Worm (Caenorhabditis elegans) whole organism, L4 larva: ENCODE results near the gene F59B10.4.

Experiments
- D1046.2 ChIP-seq: fragments of 200-800 bp; sonication (Bioruptor generic); IDR thresholded peaks from 2 replicates; pipeline ENCODE4 v1.3.6; 2022; ENCODE audit warnings: missing genetic modification characterization, missing compliant biosample characterization
- F10B5.3 ChIP-seq: sonication (generic microtip); optimal IDR thresholded peaks from 2 replicates; lab custom pipeline; 2016; ENCODE audit warnings: mild to moderate bottlenecking, missing genetic modification characterization, missing compliant biosample characterization
- F26F4.8 ChIP-seq: fragments of 200-800 bp; sonication (Bioruptor generic); conservative IDR thresholded peaks from 2 replicates; pipeline ENCODE4 v1.3.6; 2022; ENCODE audit warnings: missing genetic modification characterization, missing compliant biosample characterization
- F44E2.7 ChIP-seq: fragments of 200-800 bp; sonication (Bioruptor generic); IDR thresholded peaks from 2 replicates; pipeline ENCODE4 v2.1.2; 2022; ENCODE audit warnings: missing genetic modification characterization, missing compliant biosample characterization
- F49E8.2 ChIP-seq: sonication (generic microtip); optimal IDR thresholded peaks from 2 replicates; lab custom pipeline; 2016; ENCODE audit warnings: missing compliant biosample characterization, mild to moderate bottlenecking, missing genetic modification characterization, borderline replicate concordance
- T20F7.1 ChIP-seq: fragments of 200-800 bp; sonication (Bioruptor generic); optimal IDR thresholded peaks from 2 replicates; lab custom pipeline; 2018; ENCODE audit warnings: mild to moderate bottlenecking, missing genetic modification characterization, missing compliant biosample characterization
- T26A8.4 ChIP-seq: fragments of 200-800 bp; sonication (Bioruptor generic); IDR thresholded peaks from 2 replicates; pipeline ENCODE4 v1.3.6; 2022; ENCODE audit warnings: missing genetic modification characterization, missing compliant biosample characterization
- Y105C5A.15 ChIP-seq: fragments of 200-800 bp; sonication (Bioruptor generic); IDR thresholded peaks from 2 replicates; pipeline ENCODE4 v1.3.6; 2022; ENCODE audit warnings: missing genetic modification characterization, missing compliant biosample characterization
- ZK337.2 ChIP-seq: fragments of 200-800 bp; sonication (Bioruptor generic); IDR thresholded peaks from 2 replicates; pipeline ENCODE4 v1.3.6; 2022; ENCODE audit warnings: missing genetic modification reagents, missing genetic modification characterization, missing compliant biosample characterization
- aly-2 ChIP-seq: sonication (generic microtip); optimal IDR thresholded peaks from 2 replicates; lab custom pipeline; 2018; ENCODE audit warnings: missing biosample characterization, missing genetic modification characterization
- arid-1 ChIP-seq: fragments of 200-800 bp; sonication (Bioruptor generic); conservative IDR thresholded peaks from 2 replicates; pipeline ENCODE4 v1.3.6; 2022; ENCODE audit warnings: missing genetic modification reagents, missing genetic modification characterization, missing compliant biosample characterization
- attf-4 ChIP-seq: sonication (generic microtip); optimal IDR thresholded peaks from 3 replicates; lab custom pipeline; 2017; ENCODE audit warnings: missing biosample characterization, missing genetic modification characterization
- ceh-44 ChIP-seq: fragments of 200-800 bp; sonication (Bioruptor generic); IDR thresholded peaks from 2 replicates; pipeline ENCODE4 v1.3.6; 2022; ENCODE audit warnings: missing genetic modification reagents, missing genetic modification characterization, missing compliant biosample characterization
- ces-1 ChIP-seq: fragments of 150-350 bp; sonication (generic microtip); optimal IDR thresholded peaks from 4 replicates; lab custom pipeline; 2014; ENCODE audit warnings: missing biosample characterization, missing genetic modification reagents, missing genetic modification characterization
- daf-19 ChIP-seq: fragments of 200-800 bp; sonication (Bioruptor generic); conservative IDR thresholded peaks from 2 replicates; pipeline ENCODE4 v1.3.6; 2022; ENCODE audit warnings: missing genetic modification characterization, missing compliant biosample characterization
- dmd-6 ChIP-seq: fragments of 200-800 bp; sonication (Bioruptor generic); IDR thresholded peaks from 2 replicates; pipeline ENCODE4 v1.3.6; 2022; ENCODE audit warnings: missing genetic modification reagents, missing genetic modification characterization, missing compliant biosample characterization
- dmd-9 ChIP-seq: fragments of 200-800 bp; sonication (Bioruptor generic); IDR thresholded peaks from 2 replicates; pipeline ENCODE4 v1.3.6; 2022; ENCODE audit warnings: missing genetic modification reagents, missing genetic modification characterization, missing compliant biosample characterization
- dpl-1 ChIP-seq: fragments of 150-350 bp; optimal IDR thresholded peaks from 2 replicates; lab custom pipeline; 2014; ENCODE audit warnings: missing biosample characterization, missing genetic modification reagents, missing genetic modification characterization
- duxl-1 ChIP-seq: sonication (generic microtip); optimal IDR thresholded peaks from 2 replicates; lab custom pipeline; 2016; ENCODE audit warnings: mild to moderate bottlenecking, missing genetic modification characterization, moderate library complexity, missing compliant biosample characterization; ENCODE audit not compliant: poor library complexity
- fkh-10 ChIP-seq: fragments of 150-350 bp; optimal IDR thresholded peaks from 2 replicates; lab custom pipeline; 2014; ENCODE audit warnings: missing biosample characterization, missing genetic modification reagents, missing genetic modification characterization
- gei-8 ChIP-seq: fragments of 200-800 bp; sonication (Bioruptor generic); optimal IDR thresholded peaks from 2 replicates; lab custom pipeline; 2018; ENCODE audit warnings: mild to moderate bottlenecking, missing genetic modification characterization, missing compliant biosample characterization
- lim-7 ChIP-seq: fragments of 200-800 bp; sonication (Bioruptor generic); IDR thresholded peaks from 2 replicates; pipeline ENCODE4 v1.3.6; 2022; ENCODE audit warnings: missing genetic modification characterization, missing compliant biosample characterization
- lin-13 ChIP-seq: fragments of 150-350 bp; optimal IDR thresholded peaks from 2 replicates; lab custom pipeline; 2014; ENCODE audit warnings: missing biosample characterization, missing genetic modification reagents, missing genetic modification characterization
- lin-15B ChIP-seq: fragments of 150-350 bp; sonication (generic microtip); optimal IDR thresholded peaks from 3 replicates; lab custom pipeline; 2014; ENCODE audit warnings: missing biosample characterization, missing genetic modification characterization
- lin-39 ChIP-seq: fragments of 150-350 bp; optimal IDR thresholded peaks from 2 replicates; lab custom pipeline; 2014; ENCODE audit warnings: missing biosample characterization, missing genetic modification reagents, missing genetic modification characterization
- lsy-2 ChIP-seq, 2 experiments: fragments of 150-350 bp in 1 of 2; sonication (generic microtip) in 1 of 2; optimal IDR thresholded peaks; 2 replicates each; lab custom pipeline; 2014 to 2017; ENCODE audit warnings: missing biosample characterization in 2 of 2, missing genetic modification characterization in 2 of 2
- madf-5 ChIP-seq, 2 experiments: fragments of 200-800 bp; sonication (Bioruptor generic); IDR thresholded peaks; 2 replicates each; pipeline ENCODE4 v1.3.6; 2022; ENCODE audit warnings: missing compliant biosample characterization in 2 of 2, missing genetic modification characterization in 2 of 2
- mdl-1 ChIP-seq, 2 experiments: fragments of 150-350 bp in 1 of 2; sonication (generic microtip) in 1 of 2; optimal IDR thresholded peaks; 2 replicates each; lab custom pipeline; 2014 to 2017; ENCODE audit warnings: missing biosample characterization in 2 of 2, missing genetic modification characterization in 2 of 2
- mep-1 ChIP-seq: fragments of 150-350 bp; sonication (generic microtip); optimal IDR thresholded peaks from 3 replicates; lab custom pipeline; 2014; ENCODE audit warnings: missing biosample characterization, missing genetic modification characterization
- mes-2 ChIP-seq: sonication (generic microtip); optimal IDR thresholded peaks from 2 replicates; lab custom pipeline; 2016; ENCODE audit warnings: missing genotype, mild to moderate bottlenecking, missing genetic modification characterization, missing compliant biosample characterization; ENCODE audit not compliant: poor library complexity, severe bottlenecking
- mxl-2 ChIP-seq: fragments of 200-800 bp; sonication (Bioruptor generic); conservative IDR thresholded peaks from 2 replicates; pipeline ENCODE4 v1.3.6; 2022; ENCODE audit warnings: missing genetic modification reagents, missing genetic modification characterization, missing compliant biosample characterization
- mxl-3 ChIP-seq: fragments of 200-800 bp; sonication (Bioruptor generic); optimal IDR thresholded peaks from 2 replicates; lab custom pipeline; 2018; ENCODE audit warnings: mild to moderate bottlenecking, missing genetic modification characterization, missing compliant biosample characterization
- nhr-10 ChIP-seq: fragments of 150-350 bp; optimal IDR thresholded peaks from 2 replicates; lab custom pipeline; 2014; ENCODE audit warnings: missing biosample characterization, missing genetic modification characterization
- nhr-11 ChIP-seq: fragments of 150-350 bp; optimal IDR thresholded peaks from 2 replicates; lab custom pipeline; 2014; ENCODE audit warnings: missing biosample characterization, missing genetic modification characterization
- nhr-41 ChIP-seq: fragments of 200-800 bp; sonication (Bioruptor generic); IDR thresholded peaks from 2 replicates; pipeline ENCODE4 v1.3.6; 2022; ENCODE audit warnings: missing genetic modification reagents, missing genetic modification characterization, missing compliant biosample characterization
- nhr-48 ChIP-seq: sonication (generic microtip); optimal IDR thresholded peaks from 2 replicates; lab custom pipeline; 2016; ENCODE audit warnings: mild to moderate bottlenecking, missing genetic modification characterization, missing compliant biosample characterization
- nhr-77 ChIP-seq: fragments of 150-350 bp; optimal IDR thresholded peaks from 2 replicates; lab custom pipeline; 2014; ENCODE audit warnings: missing biosample characterization, missing genetic modification characterization
- php-3 ChIP-seq: fragments of 200-800 bp; sonication (Bioruptor generic); IDR thresholded peaks from 2 replicates; pipeline ENCODE4 v1.3.6; 2022; ENCODE audit warnings: missing genetic modification reagents, missing genetic modification characterization, missing compliant biosample characterization
- pqm-1 ChIP-seq: sonication (generic microtip); optimal IDR thresholded peaks from 2 replicates; lab custom pipeline; 2017; ENCODE audit warnings: missing biosample characterization, missing genetic modification characterization
- rbr-2 ChIP-seq: sonication (generic microtip); optimal IDR thresholded peaks from 2 replicates; lab custom pipeline; 2016; ENCODE audit warnings: missing genotype, missing genetic modification characterization, missing compliant biosample characterization
- saeg-2 ChIP-seq: fragments of 200-800 bp; sonication (Bioruptor generic); IDR thresholded peaks from 2 replicates; pipeline ENCODE4 v1.3.6; 2022; ENCODE audit warnings: missing genetic modification reagents, missing genetic modification characterization, missing compliant biosample characterization
- set-16 ChIP-seq: fragments of 200-800 bp; sonication (Bioruptor generic); IDR thresholded peaks from 2 replicates; pipeline ENCODE4 v1.3.6; 2022; ENCODE audit warnings: missing genetic modification reagents, missing genetic modification characterization, missing compliant biosample characterization
- skn-1 ChIP-seq: fragments of 150-350 bp; optimal IDR thresholded peaks from 2 replicates; lab custom pipeline; 2014; ENCODE audit warnings: missing biosample characterization, missing genetic modification characterization
- tag-97 ChIP-seq: fragments of 200-800 bp; sonication (Bioruptor generic); IDR thresholded peaks from 2 replicates; pipeline ENCODE4 v1.3.6; 2022; ENCODE audit warnings: missing genetic modification characterization, missing compliant biosample characterization
- tra-1 ChIP-seq: fragments of 200-800 bp; sonication (Bioruptor generic); IDR thresholded peaks from 2 replicates; pipeline ENCODE4 v1.3.6; 2022; ENCODE audit warnings: missing genetic modification reagents, missing genetic modification characterization, missing compliant biosample characterization
- unc-62 ChIP-seq, 3 experiments: fragments of 150-350 bp in 1 of 3; sonication (generic microtip); optimal IDR thresholded peaks in 2 of 3; peaks in 1 of 3; 1 replicate in 1 of 3; 2 replicates in 2 of 3; lab custom pipeline; 2014 to 2017; ENCODE audit warnings: missing biosample characterization in 3 of 3, missing genetic modification characterization in 3 of 3, missing genetic modification reagents in 3 of 3, missing genotype in 1 of 3
- vab-7 ChIP-seq: fragments of 200-800 bp; sonication (Bioruptor generic); IDR thresholded peaks from 2 replicates; pipeline ENCODE4 v1.3.6; 2022; ENCODE audit warnings: missing genetic modification reagents, missing genetic modification characterization, missing compliant biosample characterization
- zag-1 ChIP-seq: fragments of 150-350 bp; optimal IDR thresholded peaks from 2 replicates; lab custom pipeline; 2014; ENCODE audit warnings: missing biosample characterization, missing genetic modification characterization
- zip-11 ChIP-seq: fragments of 200-800 bp; sonication (Bioruptor generic); IDR thresholded peaks from 2 replicates; pipeline ENCODE4 v1.3.6; 2022; ENCODE audit warnings: missing genetic modification characterization, missing compliant biosample characterization
- ztf-11 ChIP-seq: fragments of 150-350 bp; optimal IDR thresholded peaks from 2 replicates; lab custom pipeline; 2014; ENCODE audit warnings: missing biosample characterization, missing genetic modification characterization
- ztf-7 ChIP-seq: fragments of 150-350 bp; optimal IDR thresholded peaks from 2 replicates; lab custom pipeline; 2014; ENCODE audit warnings: missing biosample characterization, missing genetic modification characterization

Gene F59B10.4

ce11 chrII:10563368-10563767, 44.5 kb upstream of the F59B10.4 start, which contains the start of gene cdc-48.1 (continued):
- TF ChIP-seq mxl-2 (GFP tag; lab: Robert Waterston, UW) (peak; percentile 93), dmd-6 (GFP tag; lab: Robert Waterston, UW) (peak; percentile 100), saeg-2 (GFP tag; lab: Robert Waterston, UW) (peak; percentile 98), arid-1 (GFP tag; lab: Robert Waterston, UW) (peak; percentile 99), mes-2 (tag; lab: Kevin White, UChicago) (peak; percentile 100), ces-1 (GFP tag; lab: Kevin White, UChicago) (peak; percentile 97), lin-15B (tag; lab: Kevin White, UChicago) (peak; percentile 100), ceh-44 (peak; percentile 96), vab-7 (GFP tag; lab: Robert Waterston, UW) (peak; percentile 99), mdl-1 (tag; optimal IDR thresholded peaks at IDR 0.05; lab: Kevin White, UChicago) (peak; percentile 73 to 98), aly-2 (tag; lab: Kevin White, UChicago) (peak; percentile 90), unc-62 (GFP tag; optimal IDR thresholded peaks at IDR 0.05 in 1 of 2; lab: Kevin White, UChicago) (peak; percentile 19 to 100), unc-62 (tag; optimal IDR thresholded peaks at IDR 0.05; lab: Kevin White, UChicago) (no peak), ztf-11 (tag; lab: Kevin White, UChicago) (peak; percentile 58), lsy-2 (tag; optimal IDR thresholded peaks at IDR 0.05; lab: Kevin White, UChicago) (peak; percentile 99), lin-13 (GFP tag; lab: Kevin White, UChicago) (peak; percentile 100), tag-97 (GFP tag; lab: Robert Waterston, UW) (0 out of 2 replicates have a peak, but pooled peaks have one; percentile 73), mxl-3 (GFP tag; lab: Kevin White, UChicago) (peak; percentile 96), tra-1 (GFP tag; lab: Robert Waterston, UW) (peak; percentile 100), gei-8 (GFP tag; lab: Kevin White, UChicago) (peak; percentile 96), F10B5.3 (tag; lab: Kevin White, UChicago) (peak; percentile 92), F26F4.8 (GFP tag; lab: Robert Waterston, UW) (peak; percentile 54; the same call in 1 of the 2 replicates), nhr-77 (tag; lab: Kevin White, UChicago) (peak; percentile 100), dmd-9 (GFP tag; lab: Robert Waterston, UW) (peak; percentile 98), nhr-48 (peak; percentile 97), daf-19 (peak; percentile 98), rbr-2 (tag; lab: Kevin White, UChicago) (peak; percentile 99), zag-1 (tag; lab: Kevin White, UChicago) (peak; percentile 92), ztf-7 (tag; lab: Kevin White, UChicago) (peak; percentile 96), fkh-10 (GFP tag; lab: Kevin White, UChicago) (peak; percentile 100), nhr-11 (peak; percentile 100), zip-11 (GFP tag; lab: Robert Waterston, UW) (peak; percentile 75; the same call in 1 of the 2 replicates), duxl-1 (peak; percentile 98), F49E8.2 (tag; lab: Kevin White, UChicago) (peak; percentile 97), nhr-10 (tag; lab: Kevin White, UChicago) (peak; percentile 98), T26A8.4 (peak; percentile 99), ZK337.2 (GFP tag; lab: Robert Waterston, UW) (peak; percentile 97), skn-1 (tag; lab: Kevin White, UChicago) (peak; percentile 73), php-3 (peak; percentile 96), F44E2.7 (GFP tag; lab: Robert Waterston, UW) (peak; percentile 95), nhr-41 (GFP tag; lab: Robert Waterston, UW) (peak; percentile 97), D1046.2 (GFP tag; lab: Robert Waterston, UW) (peak; percentile 97), pqm-1 (peak; percentile 98), set-16 (GFP tag; lab: Robert Waterston, UW) (peak; percentile 30; the same call in 1 of the 2 replicates), T20F7.1 (GFP tag; lab: Kevin White, UChicago) (peak; percentile 99), lin-39 (peak; percentile 98), mep-1 (tag; lab: Kevin White, UChicago) (peak; percentile 100), lim-7 (peak; percentile 83), dpl-1 (peak; percentile 100), attf-4 (tag; lab: Kevin White, UChicago) (peak; percentile 73), madf-5 (GFP tag; IDR thresholded peaks at IDR 0.05; lab: Robert Waterston, UW) (peak; percentile 88 to 94; a peak in 3 of 4 replicates), Y105C5A.15 (GFP tag; lab: Robert Waterston, UW) (peak; percentile 93)
